Fruit fly (Drosophila melanogaster): ENCODE data around the gene CG14983.

The CG14983 gene

dm6 chr3L:3949205-3949604 lies at the start of gene CG14983:
CG14983 (minus strand) TSS chr3L:3949305.
- TF ChIP-seq Dll (optimal IDR thresholded peaks at IDR 0.05) (no peak), usp (GFP tag; optimal IDR thresholded peaks at IDR 0.05) (no peak), CG8478 (optimal IDR thresholded peaks at IDR 0.05) (no peak), pan (optimal IDR thresholded peaks at IDR 0.05) (no peak), EcR (GFP tag; optimal IDR thresholded peaks at IDR 0.05) (no peak), psq (optimal IDR thresholded peaks at IDR 0.05) (no peak)

dm6 chr3L:3995554-3995953 lies 46.4 kb upstream of the CG14983 start:
- TF ChIP-seq pan (optimal IDR thresholded peaks at IDR 0.05) (no peak), Dll (optimal IDR thresholded peaks at IDR 0.05) (no peak), usp (GFP tag; optimal IDR thresholded peaks at IDR 0.05) (no peak), psq (optimal IDR thresholded peaks at IDR 0.05) (no peak), CG8478 (optimal IDR thresholded peaks at IDR 0.05) (no peak), EcR (GFP tag; optimal IDR thresholded peaks at IDR 0.05) (no peak)

dm6 chr3L:3983466-3983946 lies 34.4 kb upstream of the CG14983 start, which contains the start of gene scrt:
scrt (plus strand) TSS chr3L:3983896.
- no peak for TF ChIP-seq EcR (GFP tag; optimal IDR thresholded peaks at IDR 0.05)
- no peak for TF ChIP-seq psq (optimal IDR thresholded peaks at IDR 0.05)
- no peak for TF ChIP-seq Dll (optimal IDR thresholded peaks at IDR 0.05)
- TF ChIP-seq usp (GFP tag; optimal IDR thresholded peaks at IDR 0.05): no peak
- no peak for TF ChIP-seq CG8478 (optimal IDR thresholded peaks at IDR 0.05)
- no peak for TF ChIP-seq pan (optimal IDR thresholded peaks at IDR 0.05)

dm6 chr3L:3980027-3980426 lies 30.9 kb upstream of the CG14983 start:
- no peak for TF ChIP-seq Dll (optimal IDR thresholded peaks at IDR 0.05)
- no peak for TF ChIP-seq psq (optimal IDR thresholded peaks at IDR 0.05)
- no peak for TF ChIP-seq CG8478 (optimal IDR thresholded peaks at IDR 0.05)
- no peak for TF ChIP-seq usp (GFP tag; optimal IDR thresholded peaks at IDR 0.05)
- TF ChIP-seq EcR (GFP tag; optimal IDR thresholded peaks at IDR 0.05): no peak
- TF ChIP-seq pan (optimal IDR thresholded peaks at IDR 0.05): no peak

- TF ChIP-seq psq (optimal IDR thresholded peaks at IDR 0.05): no peak
- TF ChIP-seq pan (optimal IDR thresholded peaks at IDR 0.05): no peak
- no peak for TF ChIP-seq Dll (optimal IDR thresholded peaks at IDR 0.05)
- no peak for TF ChIP-seq EcR (GFP tag; optimal IDR thresholded peaks at IDR 0.05)
- TF ChIP-seq usp (GFP tag; optimal IDR thresholded peaks at IDR 0.05): no peak
- TF ChIP-seq CG8478 (optimal IDR thresholded peaks at IDR 0.05): no peak
Measured at dm6 chr3L:3978762-3979516, 29.8 kb upstream of the CG14983 start.

dm6 chr3L:3977622-3978355 lies 28.7 kb upstream of the CG14983 start:
- TF ChIP-seq psq (optimal IDR thresholded peaks at IDR 0.05): no peak
- TF ChIP-seq EcR (GFP tag; optimal IDR thresholded peaks at IDR 0.05): no peak
- TF ChIP-seq usp (GFP tag; optimal IDR thresholded peaks at IDR 0.05): no peak
- no peak for TF ChIP-seq Dll (optimal IDR thresholded peaks at IDR 0.05)
- TF ChIP-seq CG8478 (optimal IDR thresholded peaks at IDR 0.05): no peak
- no peak for TF ChIP-seq pan (optimal IDR thresholded peaks at IDR 0.05)

- TF ChIP-seq EcR (GFP tag; optimal IDR thresholded peaks at IDR 0.05) (no peak), Dll (optimal IDR thresholded peaks at IDR 0.05) (no peak), usp (GFP tag; optimal IDR thresholded peaks at IDR 0.05) (no peak), psq (optimal IDR thresholded peaks at IDR 0.05) (no peak), pan (optimal IDR thresholded peaks at IDR 0.05) (no peak)
Measured at dm6 chr3L:3976438-3976837, 27.3 kb upstream of the CG14983 start.

- TF ChIP-seq EcR (GFP tag; optimal IDR thresholded peaks at IDR 0.05): no peak
- TF ChIP-seq Dll (optimal IDR thresholded peaks at IDR 0.05): no peak
- no peak for TF ChIP-seq psq (optimal IDR thresholded peaks at IDR 0.05)
- no peak for TF ChIP-seq usp (GFP tag; optimal IDR thresholded peaks at IDR 0.05)
- no peak for TF ChIP-seq pan (optimal IDR thresholded peaks at IDR 0.05)
- no peak for TF ChIP-seq CG8478 (optimal IDR thresholded peaks at IDR 0.05)
Measured at dm6 chr3L:3972599-3972998, 23.5 kb upstream of the CG14983 start, which contains the start of gene CG43915. CG43915 (plus strand) TSS chr3L:3972899.

- TF ChIP-seq EcR (GFP tag; optimal IDR thresholded peaks at IDR 0.05) (no peak), CG8478 (optimal IDR thresholded peaks at IDR 0.05) (no peak), psq (optimal IDR thresholded peaks at IDR 0.05) (no peak), pan (optimal IDR thresholded peaks at IDR 0.05) (no peak), Dll (optimal IDR thresholded peaks at IDR 0.05) (no peak), usp (GFP tag; optimal IDR thresholded peaks at IDR 0.05) (no peak)
Measured at dm6 chr3L:3970372-3971031, 21.4 kb upstream of the CG14983 start.

- TF ChIP-seq CG8478 (optimal IDR thresholded peaks at IDR 0.05): no peak
- TF ChIP-seq psq (optimal IDR thresholded peaks at IDR 0.05): no peak
Measured at dm6 chr3L:3965102-3965501, 16.0 kb upstream of the CG14983 start.

- TF ChIP-seq Dll (optimal IDR thresholded peaks at IDR 0.05) (no peak), CG8478 (optimal IDR thresholded peaks at IDR 0.05) (no peak), usp (GFP tag; optimal IDR thresholded peaks at IDR 0.05) (no peak), psq (optimal IDR thresholded peaks at IDR 0.05) (no peak), pan (optimal IDR thresholded peaks at IDR 0.05) (no peak), EcR (GFP tag; optimal IDR thresholded peaks at IDR 0.05) (no peak)
Measured at dm6 chr3L:3964671-3965070, 15.6 kb upstream of the CG14983 start, which contains the start of gene CG12605. CG12605 (minus strand) TSS chr3L:3964771.

Data from whole organism.